Worm (Caenorhabditis elegans) whole organism, L3 larva: Measurements from ENCODE around the gene Y57G11C.1130.

ENCODE experiments used
- ama-1 ChIP-seq: fragments of 150-350 bp; optimal IDR thresholded peaks from 2 replicates; lab custom pipeline; 2018
- ceh-82 ChIP-seq: fragments of 150-350 bp; optimal IDR thresholded peaks from 2 replicates; lab custom pipeline; 2014; ENCODE audit warnings: missing biosample characterization, missing genetic modification characterization
- mdl-1 ChIP-seq: fragments of 150-350 bp; optimal IDR thresholded peaks from 2 replicates; lab custom pipeline; 2014; ENCODE audit warnings: missing biosample characterization, missing genetic modification characterization
- nhr-76 ChIP-seq: fragments of 150-350 bp; sonication (generic microtip); optimal IDR thresholded peaks from 5 replicates; lab custom pipeline; 2014; ENCODE audit warnings: missing biosample characterization, missing genetic modification characterization
- skn-1 ChIP-seq: fragments of 150-350 bp; optimal IDR thresholded peaks from 2 replicates; lab custom pipeline; 2014; ENCODE audit warnings: missing biosample characterization, missing genetic modification characterization
- unc-62 ChIP-seq: fragments of 150-350 bp; sonication (generic microtip); optimal IDR thresholded peaks from 4 replicates; lab custom pipeline; 2014; ENCODE audit warnings: missing biosample characterization, missing genetic modification reagents, missing genetic modification characterization
- ztf-11 ChIP-seq: fragments of 150-350 bp; optimal IDR thresholded peaks from 2 replicates; lab custom pipeline; 2014; ENCODE audit warnings: missing biosample characterization, missing genetic modification characterization

DNA sequence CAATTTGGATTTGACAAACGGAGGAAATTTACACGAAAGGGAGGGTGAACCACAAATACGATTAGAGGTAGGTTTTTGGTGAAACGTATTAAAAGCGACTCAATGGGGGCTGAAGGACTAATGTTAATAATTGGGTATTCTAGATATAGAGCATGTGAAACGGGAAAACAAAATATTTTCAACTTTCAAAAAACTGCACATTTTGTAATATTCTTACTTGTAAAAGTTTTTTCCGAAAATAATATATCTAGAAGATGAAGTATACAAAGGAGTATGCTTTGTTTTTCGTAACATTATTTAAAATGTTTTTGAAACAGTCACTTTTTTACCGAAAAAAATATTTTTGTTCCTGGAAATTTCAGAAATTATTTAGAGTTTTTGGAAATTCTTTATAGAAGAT, 40.4 kb upstream of the Y57G11C.1130 start:
- TF ChIP-seq ceh-82 (tag; lab: Kevin White, UChicago) (no peak), ztf-11 (no peak), mdl-1 (tag; lab: Kevin White, UChicago) (no peak), skn-1 (tag; lab: Kevin White, UChicago) (no peak), ama-1 (lab: Kevin White, UChicago) (no peak), nhr-76 (tag; lab: Kevin White, UChicago) (no peak), unc-62 (no peak)
